Worm (Caenorhabditis elegans) whole organism, young adult: ENCODE measurements around the gene T05B4.10.

ENCODE experiments used
- B0019.2 ChIP-seq: fragments of 200-800 bp; sonication (Bioruptor generic); conservative IDR thresholded peaks from 2 replicates; pipeline ENCODE4 v1.3.6; 2022; ENCODE audit warnings: missing genetic modification reagents, missing genetic modification characterization, missing compliant biosample characterization
- B0035.1 ChIP-seq: sonication (generic microtip); optimal IDR thresholded peaks from 2 replicates; lab custom pipeline; 2016; ENCODE audit warnings: missing genetic modification characterization, mild to moderate bottlenecking, missing compliant biosample characterization, missing genotype, missing genetic modification reagents
- attf-3 ChIP-seq: fragments of 200-800 bp; sonication (Bioruptor generic); conservative IDR thresholded peaks from 2 replicates; pipeline ENCODE4 v1.3.6; 2022; ENCODE audit warnings: missing genetic modification reagents, missing genetic modification characterization, missing compliant biosample characterization
- ceh-100 ChIP-seq: fragments of 200-800 bp; sonication (Bioruptor generic); IDR thresholded peaks from 2 replicates; pipeline ENCODE4 v1.3.6; 2022; ENCODE audit warnings: missing genetic modification reagents, missing genetic modification characterization, missing compliant biosample characterization
- ceh-79 ChIP-seq: sonication (generic microtip); optimal IDR thresholded peaks from 2 replicates; lab custom pipeline; 2017; ENCODE audit warnings: mild to moderate bottlenecking, missing genetic modification characterization, missing compliant biosample characterization
- sea-2 ChIP-seq: fragments of 200-800 bp; sonication (Bioruptor generic); IDR thresholded peaks from 2 replicates; pipeline ENCODE4 v1.3.6; 2022; ENCODE audit warnings: missing genetic modification characterization, missing compliant biosample characterization
- unc-62 ChIP-seq: fragments of 150-350 bp; optimal IDR thresholded peaks from 2 replicates; lab custom pipeline; 2014; ENCODE audit warnings: missing biosample characterization, missing genetic modification reagents, missing genetic modification characterization
- ztf-26 ChIP-seq: sonication (generic microtip); optimal IDR thresholded peaks from 2 replicates; lab custom pipeline; 2017; ENCODE audit warnings: missing genetic modification characterization, missing compliant biosample characterization

- no peak for TF ChIP-seq B0019.2
- TF ChIP-seq B0035.1 (tag; lab: Kevin White, UChicago) = no peak
- no peak for TF ChIP-seq ceh-79 (tag; lab: Kevin White, UChicago)
- no peak for TF ChIP-seq unc-62 (GFP tag; lab: Kevin White, UChicago)
- no peak for TF ChIP-seq attf-3 (GFP tag; lab: Robert Waterston, UW)
- no peak for TF ChIP-seq ceh-100
- TF ChIP-seq ztf-26 (tag; lab: Kevin White, UChicago) = no peak
- TF ChIP-seq sea-2 (GFP tag; lab: Robert Waterston, UW) = no peak
These were observed 14.2 kb upstream of the T05B4.10 start, which contains the start of gene lgc-1 for ce11 chrV:4134728-4135127.
